Worm (Caenorhabditis elegans): ENCODE data around the gene F09F9.2.

ce11 chrX:4144136-4144781, 33.0 kb upstream of the F09F9.2 start:
- TF ChIP-seq fos-1 (tag; optimal IDR thresholded peaks at IDR 0.05) (no peak), nhr-76 (tag; optimal IDR thresholded peaks at IDR 0.05) (no peak), pqm-1 (tag; optimal IDR thresholded peaks at IDR 0.05) (peak; percentile 61), nhr-6 (tag; optimal IDR thresholded peaks at IDR 0.05) (no peak), R02D3.7 (tag; optimal IDR thresholded peaks at IDR 0.05) (no peak), ztf-7 (tag; optimal IDR thresholded peaks at IDR 0.05) (no peak), tag-97 (GFP tag; IDR thresholded peaks at IDR 0.05) (no peak), pha-4 (GFP tag; IDR thresholded peaks at IDR 0.05) (no peak), pha-4 (tag; optimal IDR thresholded peaks at IDR 0.05) (no peak), aly-2 (tag; optimal IDR thresholded peaks at IDR 0.05) (no peak), lsy-2 (tag; optimal IDR thresholded peaks at IDR 0.05) (peak in 1 of 2 experiments; percentile 32), nhr-42 (GFP tag; IDR thresholded peaks at IDR 0.05) (no peak), mes-2 (tag; optimal IDR thresholded peaks at IDR 0.05; ENCODE audit: poor library complexity, severe bottlenecking) (no peak), mep-1 (tag; optimal IDR thresholded peaks at IDR 0.05) (no peak)

All from whole organism, L4 larva.